Fruit fly (Drosophila melanogaster) whole organism, prepupa: ENCODE results near the gene CG9667.

Experiments used
- Blimp-1 ChIP-seq: fragments of 200-800 bp; sonication (Bioruptor generic); optimal IDR thresholded peaks from 3 replicates; lab custom pipeline; 2017; ENCODE audit warnings: missing biosample characterization, missing genetic modification characterization, mild to moderate bottlenecking, moderate library complexity, missing genetic modification reagents
- CG10631 ChIP-seq: fragments of 200-800 bp; sonication (Bioruptor generic); optimal IDR thresholded peaks from 2 replicates; lab custom pipeline; 2016; ENCODE audit warnings: missing biosample characterization, missing genetic modification characterization
- CG1621 ChIP-seq: fragments of 200-800 bp; sonication (Bioruptor generic); optimal IDR thresholded peaks from 3 replicates; lab custom pipeline; 2018; ENCODE audit warnings: missing biosample characterization, mild to moderate bottlenecking, missing genetic modification characterization
- CG16779 ChIP-seq: fragments of 200-800 bp; sonication (Bioruptor generic); optimal IDR thresholded peaks from 3 replicates; lab custom pipeline; 2017; ENCODE audit warnings: missing biosample characterization, mild to moderate bottlenecking, missing genetic modification characterization
- CG31627 ChIP-seq: fragments of 200-800 bp; sonication (Bioruptor generic); optimal IDR thresholded peaks from 3 replicates; lab custom pipeline; 2016; ENCODE audit warnings: missing biosample characterization, missing genetic modification characterization
- CG3919 ChIP-seq: fragments of 200-800 bp; sonication (Bioruptor generic); optimal IDR thresholded peaks from 3 replicates; lab custom pipeline; 2016; ENCODE audit warnings: missing biosample characterization, missing genetic modification characterization
- CG4318 ChIP-seq: fragments of 200-800 bp; sonication (Bioruptor generic); optimal IDR thresholded peaks from 3 replicates; lab custom pipeline; 2017; ENCODE audit warnings: missing biosample characterization, mild to moderate bottlenecking, missing genetic modification characterization
- CG6163 ChIP-seq: fragments of 200-800 bp; sonication (Bioruptor generic); IDR thresholded peaks from 3 replicates; pipeline ENCODE4 v1.3.6; 2022; ENCODE audit warnings: missing biosample characterization, missing genetic modification characterization
- CG6276 ChIP-seq: fragments of 200-800 bp; sonication (Bioruptor generic); optimal IDR thresholded peaks from 2 replicates; lab custom pipeline; 2017; ENCODE audit warnings: missing biosample characterization, mild to moderate bottlenecking, missing genetic modification characterization
- CG6808 ChIP-seq: fragments of 200-800 bp; sonication (Bioruptor generic); optimal IDR thresholded peaks from 3 replicates; lab custom pipeline; 2017; ENCODE audit warnings: missing biosample characterization, missing genetic modification characterization, mild to moderate bottlenecking, moderate library complexity, missing genetic modification reagents
- CG6854 ChIP-seq: fragments of 200-800 bp; sonication (Bioruptor generic); optimal IDR thresholded peaks from 2 replicates; lab custom pipeline; 2017; ENCODE audit warnings: missing biosample characterization, mild to moderate bottlenecking, missing genetic modification characterization
- CG8119 ChIP-seq: fragments of 200-800 bp; sonication (Bioruptor generic); IDR thresholded peaks from 3 replicates; pipeline ENCODE4 v1.3.6; 2022; ENCODE audit warnings: missing biosample characterization, missing genetic modification characterization
- CG8632 ChIP-seq: fragments of 200-800 bp; sonication (Bioruptor generic); optimal IDR thresholded peaks from 3 replicates; lab custom pipeline; 2016; ENCODE audit warnings: missing biosample characterization, missing genetic modification characterization
- CG9139 ChIP-seq: fragments of 200-800 bp; sonication (Bioruptor generic); optimal IDR thresholded peaks from 3 replicates; lab custom pipeline; 2017; ENCODE audit warnings: missing biosample characterization, mild to moderate bottlenecking, missing genetic modification characterization
- Eip75B ChIP-seq: fragments of 200-800 bp; sonication (Bioruptor generic); optimal IDR thresholded peaks from 3 replicates; lab custom pipeline; 2016; ENCODE audit warnings: missing biosample characterization, missing genetic modification characterization
- Eip78C ChIP-seq: fragments of 200-800 bp; sonication (Bioruptor generic); peaks from one replicate; lab custom pipeline; 2016; ENCODE audit warnings: missing biosample characterization, missing genetic modification characterization
- Ets21C ChIP-seq: fragments of 200-800 bp; sonication (Bioruptor generic); optimal IDR thresholded peaks from 3 replicates; lab custom pipeline; 2016; ENCODE audit warnings: missing biosample characterization, missing genetic modification characterization
- Met ChIP-seq: fragments of 200-800 bp; sonication (Bioruptor generic); optimal IDR thresholded peaks from 3 replicates; lab custom pipeline; 2016; ENCODE audit warnings: missing biosample characterization, missing genetic modification characterization
- OdsH ChIP-seq: fragments of 200-800 bp; sonication (Bioruptor generic); optimal IDR thresholded peaks from 3 replicates; lab custom pipeline; 2016; ENCODE audit warnings: missing biosample characterization, missing genetic modification characterization
- Sox102F ChIP-seq: fragments of 200-800 bp; sonication (Bioruptor generic); optimal IDR thresholded peaks from 2 replicates; lab custom pipeline; 2016; ENCODE audit warnings: missing biosample characterization, mild to moderate bottlenecking, missing genetic modification characterization
- Sox14 ChIP-seq: fragments of 200-800 bp; sonication (Bioruptor generic); optimal IDR thresholded peaks from 3 replicates; lab custom pipeline; 2016; ENCODE audit warnings: missing biosample characterization, missing genetic modification characterization
- Sox15 ChIP-seq: fragments of 200-800 bp; sonication (Bioruptor generic); optimal IDR thresholded peaks from 3 replicates; lab custom pipeline; 2016; ENCODE audit warnings: missing biosample characterization, missing genetic modification characterization
- acj6 ChIP-seq: fragments of 200-800 bp; sonication (Bioruptor generic); optimal IDR thresholded peaks from 3 replicates; lab custom pipeline; 2016; ENCODE audit warnings: missing biosample characterization, missing genetic modification characterization
- eg ChIP-seq: fragments of 200-800 bp; sonication (Bioruptor generic); IDR thresholded peaks from 3 replicates; pipeline ENCODE4 v1.3.6; 2022; ENCODE audit warnings: missing biosample characterization, missing genetic modification characterization
- esn ChIP-seq: fragments of 200-800 bp; sonication (Bioruptor generic); optimal IDR thresholded peaks from 2 replicates; lab custom pipeline; 2016; ENCODE audit warnings: missing biosample characterization, mild to moderate bottlenecking, missing genetic modification characterization, moderate library complexity
- fd59A ChIP-seq: fragments of 200-800 bp; sonication (Bioruptor generic); optimal IDR thresholded peaks from 2 replicates; lab custom pipeline; 2017; ENCODE audit warnings: missing biosample characterization, mild to moderate bottlenecking, missing genetic modification characterization, missing genetic modification reagents
- fd85E ChIP-seq: fragments of 200-800 bp; sonication (Bioruptor generic); optimal IDR thresholded peaks from 3 replicates; lab custom pipeline; 2016; ENCODE audit warnings: missing biosample characterization, missing genetic modification characterization
- fkh ChIP-seq: fragments of 200-800 bp; sonication (Bioruptor generic); optimal IDR thresholded peaks from 3 replicates; lab custom pipeline; 2017; ENCODE audit warnings: missing biosample characterization, mild to moderate bottlenecking, missing genetic modification characterization, moderate library complexity
- pdm3 ChIP-seq: fragments of 200-800 bp; sonication (Bioruptor generic); optimal IDR thresholded peaks from 3 replicates; lab custom pipeline; 2016; ENCODE audit warnings: missing biosample characterization, missing genetic modification characterization
- spab ChIP-seq: fragments of 200-800 bp; sonication (Bioruptor generic); optimal IDR thresholded peaks from 2 replicates; lab custom pipeline; 2017; ENCODE audit warnings: missing biosample characterization, mild to moderate bottlenecking, missing genetic modification characterization, missing genetic modification reagents
- ss ChIP-seq, 2 experiments: fragments of 200-800 bp; sonication (Bioruptor generic); optimal IDR thresholded peaks; 2 replicates in 1 of 2; 3 replicates in 1 of 2; lab custom pipeline; 2017 to 2018; ENCODE audit warnings: mild to moderate bottlenecking in 2 of 2, missing biosample characterization in 2 of 2, missing genetic modification characterization in 2 of 2, moderate library complexity in 1 of 2
- svp ChIP-seq: fragments of 200-800 bp; sonication (Bioruptor generic); peaks from one replicate; lab custom pipeline; 2016; ENCODE audit warnings: missing biosample characterization, missing genetic modification characterization
- topi ChIP-seq: fragments of 200-800 bp; sonication (Bioruptor generic); optimal IDR thresholded peaks from 3 replicates; lab custom pipeline; 2016; ENCODE audit warnings: missing biosample characterization, missing genetic modification characterization

Gene CG9667

DNA sequence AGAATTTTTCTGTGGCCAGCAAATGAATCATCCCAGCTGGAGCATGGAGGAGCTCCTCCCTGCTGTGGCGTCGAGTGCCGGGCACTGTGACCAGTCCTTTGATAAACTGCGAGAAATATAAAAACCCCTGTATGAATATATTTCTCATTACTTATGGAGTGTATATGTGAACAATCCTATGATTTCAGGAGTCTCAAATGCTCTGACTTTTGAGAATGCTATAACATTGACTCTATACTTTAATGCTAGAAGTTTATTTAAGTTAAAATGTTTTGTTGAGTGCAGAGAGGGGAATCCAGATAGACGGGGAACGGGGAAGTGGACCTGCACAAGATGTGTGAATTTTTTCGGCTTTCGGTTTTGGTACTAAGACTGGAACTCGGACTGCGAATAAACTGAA, 16.0 kb upstream of the CG9667 start (continued):
- TF ChIP-seq Sox102F (GFP tag; lab: Kevin White, UChicago) = peak; percentile 70
- TF ChIP-seq CG10631 (GFP tag; lab: Kevin White, UChicago) = peak; percentile 46
- no peak for TF ChIP-seq CG6276 (GFP tag; lab: Kevin White, UChicago)
- no peak for TF ChIP-seq fd59A (GFP tag; lab: Kevin White, UChicago)
- TF ChIP-seq pdm3 (GFP tag; lab: Kevin White, UChicago) = peak; percentile 59
- peak; percentile 31 for TF ChIP-seq OdsH (GFP tag; lab: Kevin White, UChicago)
- no peak for TF ChIP-seq CG1621 (tag; lab: Kevin White, UChicago)
- TF ChIP-seq Ets21C (GFP tag; lab: Kevin White, UChicago) = peak; percentile 54

- TF ChIP-seq svp = peak; percentile 49
- TF ChIP-seq CG6163 (GFP tag; lab: Robert Waterston, UW) = no peak
These were observed 14.6 kb upstream of the CG9667 start for dm6 chr3R:8140628-8141372.

DNA sequence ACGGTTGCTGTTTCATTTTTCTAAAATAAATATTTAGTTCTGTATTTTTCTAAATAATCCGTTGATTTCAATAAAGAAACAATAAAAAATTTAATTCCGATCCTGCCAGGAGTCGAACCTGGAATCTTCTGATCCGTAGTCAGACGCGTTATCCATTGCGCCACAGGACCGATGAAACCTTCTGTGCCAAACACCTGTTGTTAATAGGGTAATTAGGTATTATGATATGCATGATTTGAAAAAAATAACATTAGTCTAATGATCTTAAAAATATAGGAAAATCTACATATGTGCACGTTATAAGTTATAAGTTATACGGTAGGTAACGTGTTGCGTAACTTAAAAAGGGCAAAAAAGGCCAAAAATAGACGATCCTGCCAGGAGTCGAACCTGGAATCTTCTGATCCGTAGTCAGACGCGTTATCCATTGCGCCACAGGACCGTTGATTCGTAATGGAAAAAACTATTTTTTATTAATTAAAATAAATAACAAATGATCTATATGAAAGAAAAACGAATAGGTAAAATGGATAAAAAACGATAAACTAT, 13.8 kb upstream of the CG9667 start:
- TF ChIP-seq Eip78C (GFP tag; lab: Kevin White, UChicago) (peak; percentile 42), fkh (GFP tag; lab: Kevin White, UChicago) (no peak)

- TF ChIP-seq CG6808 (GFP tag; lab: Kevin White, UChicago) = no peak
- TF ChIP-seq CG9139 (GFP tag; lab: Kevin White, UChicago) = no peak
- TF ChIP-seq esn (GFP tag; lab: Kevin White, UChicago) = no peak
- no peak for TF ChIP-seq Blimp-1 (GFP tag; lab: Kevin White, UChicago)
- TF ChIP-seq spab (GFP tag; lab: Kevin White, UChicago) = no peak
- TF ChIP-seq CG31627 (GFP tag; lab: Kevin White, UChicago) = no peak
- TF ChIP-seq Sox15 (GFP tag; lab: Kevin White, UChicago) = no peak
- no peak for TF ChIP-seq Sox14 (GFP tag; lab: Kevin White, UChicago)
- TF ChIP-seq fd85E = no peak
- TF ChIP-seq CG8632 (GFP tag; lab: Kevin White, UChicago) = no peak
- no peak for TF ChIP-seq fkh (GFP tag; lab: Kevin White, UChicago)
- no peak for TF ChIP-seq topi (GFP tag; lab: Kevin White, UChicago)
- TF ChIP-seq CG3919 (GFP tag; lab: Kevin White, UChicago) = no peak
- no peak for TF ChIP-seq svp
These were observed 13.2 kb upstream of the CG9667 start for dm6 chr3R:8139326-8139725.

DNA sequence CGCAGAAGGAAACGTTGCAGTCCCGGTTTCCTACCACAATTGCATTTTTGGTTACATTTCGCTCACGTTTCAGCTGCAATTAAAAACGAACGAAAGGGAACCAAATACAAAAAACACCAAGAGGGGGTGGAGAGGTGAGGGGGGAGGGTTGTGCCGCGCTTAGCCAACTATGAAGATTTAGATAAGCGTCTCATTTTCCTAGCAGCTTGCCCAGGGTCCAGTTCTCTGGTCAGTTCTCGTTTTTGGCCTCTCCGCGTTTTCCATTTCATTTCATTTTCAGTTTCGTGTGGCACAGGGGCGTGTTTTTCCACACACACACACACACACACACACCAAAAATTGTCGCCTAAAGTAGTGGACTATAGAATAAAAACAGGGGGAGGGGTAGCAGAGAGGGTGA, 11.9 kb upstream of the CG9667 start:
- TF ChIP-seq CG8119 (GFP tag; lab: Robert Waterston, UW) (no peak), CG8632 (GFP tag; lab: Kevin White, UChicago) (no peak), CG4318 (no peak), acj6 (no peak), fd85E (no peak), Blimp-1 (GFP tag; lab: Kevin White, UChicago) (no peak), svp (no peak), CG6854 (GFP tag; lab: Kevin White, UChicago) (no peak), Met (GFP tag; lab: Kevin White, UChicago) (no peak), CG3919 (GFP tag; lab: Kevin White, UChicago) (no peak), CG6276 (GFP tag; lab: Kevin White, UChicago) (no peak), Sox14 (GFP tag; lab: Kevin White, UChicago) (no peak), eg (GFP tag; lab: Robert Waterston, UW) (no peak), Eip75B (GFP tag; lab: Kevin White, UChicago) (no peak), CG16779 (tag; lab: Kevin White, UChicago) (no peak), ss (GFP tag; optimal IDR thresholded peaks at IDR 0.05; lab: Kevin White, UChicago) (no peak)
- TF ChIP-seq, all 60 proteins: peak for 0
